Fruit fly (Drosophila melanogaster): Measurements from ENCODE around the gene CG31538.

The CG31538 gene

dm6 chr3R:5280380-5280779, 2.7 kb upstream of the CG31538 start:
- no peak for TF ChIP-seq CG17801 (GFP tag; optimal IDR thresholded peaks at IDR 0.05; ENCODE audit: partially characterized antibody)

dm6 chr3R:5279609-5280164, 2.1 kb upstream of the CG31538 start:
- no peak for TF ChIP-seq CG17801 (GFP tag; optimal IDR thresholded peaks at IDR 0.05; ENCODE audit: partially characterized antibody)

- TF ChIP-seq CG17801 (GFP tag; optimal IDR thresholded peaks at IDR 0.05; ENCODE audit: partially characterized antibody): no peak
These were observed 992 bp upstream of the CG31538 start for dm6 chr3R:5278627-5279026.

dm6 chr3R:5270806-5271205, 6.8 kb downstream of the CG31538 start:
- peak; percentile 14 for TF ChIP-seq CG17801 (GFP tag; optimal IDR thresholded peaks at IDR 0.05; ENCODE audit: partially characterized antibody)

- no peak for TF ChIP-seq CG17801 (GFP tag; optimal IDR thresholded peaks at IDR 0.05; ENCODE audit: partially characterized antibody)
These were observed 9.1 kb downstream of the CG31538 start for dm6 chr3R:5268495-5268894.

dm6 chr3R:5266282-5266681, 11.4 kb downstream of the CG31538 start:
- no peak for TF ChIP-seq CG17801 (GFP tag; optimal IDR thresholded peaks at IDR 0.05; ENCODE audit: partially characterized antibody)

- TF ChIP-seq CG17801 (GFP tag; optimal IDR thresholded peaks at IDR 0.05; ENCODE audit: partially characterized antibody): peak; percentile 45
These were observed 13.2 kb downstream of the CG31538 start for dm6 chr3R:5264251-5265098.

dm6 chr3R:5263311-5264250, 14.1 kb downstream of the CG31538 start:
- peak; percentile 73 for TF ChIP-seq CG17801 (GFP tag; optimal IDR thresholded peaks at IDR 0.05; ENCODE audit: partially characterized antibody)

- no peak for TF ChIP-seq CG17801 (GFP tag; optimal IDR thresholded peaks at IDR 0.05; ENCODE audit: partially characterized antibody)
These were observed 15.0 kb downstream of the CG31538 start, which contains the start of gene Tim17a2 for dm6 chr3R:5262592-5262991. Gene Tim17a2 (minus strand): TSS chr3R:5262692.

- TF ChIP-seq CG17801 (GFP tag; optimal IDR thresholded peaks at IDR 0.05; ENCODE audit: partially characterized antibody): no peak
These were observed 15.6 kb downstream of the CG31538 start for dm6 chr3R:5261996-5262535.

dm6 chr3R:5261262-5261661, 16.4 kb downstream of the CG31538 start:
- no peak for TF ChIP-seq CG17801 (GFP tag; optimal IDR thresholded peaks at IDR 0.05; ENCODE audit: partially characterized antibody)

dm6 chr3R:5257147-5257487, 20.5 kb downstream of the CG31538 start:
- no peak for TF ChIP-seq CG17801 (GFP tag; optimal IDR thresholded peaks at IDR 0.05; ENCODE audit: partially characterized antibody)

- TF ChIP-seq CG17801 (GFP tag; optimal IDR thresholded peaks at IDR 0.05; ENCODE audit: partially characterized antibody): no peak
These were observed 21.0 kb downstream of the CG31538 start, which contains the start of the genes Enoph and Hph for dm6 chr3R:5256462-5257146. Gene Enoph (minus strand): TSS chr3R:5256681. Gene Hph (plus strand): TSS chr3R:5257037.

dm6 chr3R:5252853-5253252, 24.8 kb downstream of the CG31538 start, which contains the start of gene CG1113:
Gene CG1113 (plus strand): TSS chr3R:5253153.
- TF ChIP-seq CG17801 (GFP tag; optimal IDR thresholded peaks at IDR 0.05; ENCODE audit: partially characterized antibody): no peak
